Worm (Caenorhabditis elegans): Measurements from ENCODE around the gene nhr-221.

Gene nhr-221

DNA sequence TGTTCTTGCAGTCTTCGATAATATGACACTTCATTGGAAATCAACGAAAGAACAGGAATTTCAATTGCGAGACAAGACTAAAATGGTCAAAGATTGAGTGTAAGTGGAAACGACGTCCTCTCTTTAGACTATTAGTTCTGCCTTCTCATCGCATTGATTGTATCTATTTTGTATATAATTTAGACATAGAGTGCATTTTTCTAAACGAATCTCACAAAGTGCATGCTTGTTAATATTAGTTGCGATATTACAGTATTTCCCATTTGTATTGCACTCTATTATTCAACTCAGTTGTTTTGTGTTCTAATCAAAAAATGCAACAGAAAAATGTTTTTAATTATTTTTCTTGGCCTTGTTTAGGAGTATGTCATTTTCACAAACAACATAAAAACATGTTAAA, 3.1 kb upstream of the nhr-221 start, which contains the start of gene nhr-93:
nhr-93 (minus strand) TSS at position 101 of the 400 bp plus-strand sequence.
- TF ChIP-seq R02D3.7 (tag; optimal IDR thresholded peaks at IDR 0.05), result no peak
- TF ChIP-seq nhr-77 (tag; optimal IDR thresholded peaks at IDR 0.05), result no peak
- TF ChIP-seq nhr-12 (tag; optimal IDR thresholded peaks at IDR 0.05), result no peak
- no peak for TF ChIP-seq nhr-11 (tag; optimal IDR thresholded peaks at IDR 0.05)
- no peak for TF ChIP-seq mdl-1 (tag; optimal IDR thresholded peaks at IDR 0.05)
- no peak for TF ChIP-seq ama-1 (optimal IDR thresholded peaks at IDR 0.05)
- no peak for TF ChIP-seq nhr-6 (tag; optimal IDR thresholded peaks at IDR 0.05)
- no peak for TF ChIP-seq nhr-237 (tag; optimal IDR thresholded peaks at IDR 0.05)
- TF ChIP-seq dmd-4 (tag; optimal IDR thresholded peaks at IDR 0.05), result no peak
- no peak for TF ChIP-seq unc-55 (GFP tag; optimal IDR thresholded peaks at IDR 0.05)
- no peak for TF ChIP-seq unc-39 (tag; optimal IDR thresholded peaks at IDR 0.05)
- no peak for TF ChIP-seq lin-11 (tag; optimal IDR thresholded peaks at IDR 0.05)
- no peak for TF ChIP-seq lsy-2 (tag; optimal IDR thresholded peaks at IDR 0.05)
- no peak for TF ChIP-seq mab-5 (tag; optimal IDR thresholded peaks at IDR 0.05)
- TF ChIP-seq ceh-82 (tag; optimal IDR thresholded peaks at IDR 0.05), result no peak
- TF ChIP-seq nhr-10 (tag; optimal IDR thresholded peaks at IDR 0.05), result no peak
- TF ChIP-seq alr-1 (tag; optimal IDR thresholded peaks at IDR 0.05), result no peak
- no peak for TF ChIP-seq C34F6.9 (tag; optimal IDR thresholded peaks at IDR 0.05)
- TF ChIP-seq elt-1 (tag; optimal IDR thresholded peaks at IDR 0.05), result no peak

DNA sequence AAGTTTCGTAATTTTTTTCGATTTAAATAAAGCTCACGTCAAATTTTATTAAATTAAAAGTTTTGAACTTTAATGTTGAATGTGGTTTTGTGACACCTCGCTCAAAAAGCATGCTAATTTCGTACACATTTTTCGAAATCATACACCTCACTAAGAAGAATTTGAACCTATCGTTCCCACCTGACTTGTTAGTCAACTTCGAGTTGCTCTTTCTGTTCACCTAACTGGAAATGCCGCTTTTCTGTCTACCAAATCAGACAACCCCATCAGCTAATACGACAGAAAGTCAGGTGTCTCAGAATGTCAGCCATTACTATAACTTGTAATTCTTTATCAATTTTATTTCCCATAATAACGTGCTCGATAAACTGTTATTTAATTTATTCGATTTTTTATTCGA, 4.8 kb downstream of the nhr-221 start, which contains the start of gene srbc-66:
srbc-66 (plus strand) TSS at position 301 of the 400 bp plus-strand sequence.
- TF ChIP-seq nhr-129 (tag; optimal IDR thresholded peaks at IDR 0.05), result no peak
- no peak for TF ChIP-seq ama-1 (optimal IDR thresholded peaks at IDR 0.05)
- TF ChIP-seq ztf-4 (tag; optimal IDR thresholded peaks at IDR 0.05), result no peak
- no peak for TF ChIP-seq lin-11 (tag; optimal IDR thresholded peaks at IDR 0.05)
- TF ChIP-seq skn-1 (tag; optimal IDR thresholded peaks at IDR 0.05), result no peak
- no peak for TF ChIP-seq peb-1 (tag; optimal IDR thresholded peaks at IDR 0.05)
- TF ChIP-seq ceh-82 (tag; optimal IDR thresholded peaks at IDR 0.05), result no peak
- TF ChIP-seq nhr-23 (tag; optimal IDR thresholded peaks at IDR 0.05), result no peak
- no peak for TF ChIP-seq unc-39 (tag; optimal IDR thresholded peaks at IDR 0.05)
- no peak for TF ChIP-seq lsy-2 (tag; optimal IDR thresholded peaks at IDR 0.05)
- no peak for TF ChIP-seq Y55F3AM.14 (GFP tag; optimal IDR thresholded peaks at IDR 0.05)
- TF ChIP-seq mdl-1 (tag; optimal IDR thresholded peaks at IDR 0.05), result no peak
- no peak for TF ChIP-seq nhr-21 (tag; optimal IDR thresholded peaks at IDR 0.05)
- no peak for TF ChIP-seq ZK546.5 (tag; optimal IDR thresholded peaks at IDR 0.05)
- no peak for TF ChIP-seq sma-3 (GFP tag; optimal IDR thresholded peaks at IDR 0.05)
- TF ChIP-seq ztf-1 (GFP tag; conservative IDR thresholded peaks at IDR 0.05), result no peak
- no peak for TF ChIP-seq nhr-77 (tag; optimal IDR thresholded peaks at IDR 0.05)
- TF ChIP-seq lin-13 (GFP tag; optimal IDR thresholded peaks at IDR 0.05), result no peak
- TF ChIP-seq snpc-4 (tag; optimal IDR thresholded peaks at IDR 0.05), result no peak
- TF ChIP-seq mbf-1 (tag; optimal IDR thresholded peaks at IDR 0.05), result no peak

DNA sequence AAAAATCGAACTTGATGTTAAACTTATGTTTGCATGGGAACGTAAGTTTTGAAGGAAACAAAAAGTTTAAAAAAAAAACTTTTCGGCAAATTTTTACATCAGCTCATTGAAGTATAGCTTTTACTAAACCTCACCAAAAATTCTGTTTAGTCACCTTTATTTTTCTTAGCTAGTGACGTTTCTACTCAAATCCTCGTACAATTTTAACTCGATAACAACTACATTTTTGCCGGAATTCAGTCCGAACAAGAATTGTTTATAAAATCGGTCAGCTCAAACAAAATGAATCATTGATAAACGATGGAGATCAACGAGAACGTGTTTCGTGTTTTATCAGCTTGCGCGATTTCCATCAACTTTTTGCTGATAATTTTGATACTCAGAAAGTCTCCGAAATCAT, 8.3 kb downstream of the nhr-221 start, which contains the start of gene str-260:
str-260 (plus strand) TSS at position 301 of the 400 bp plus-strand sequence.
- TF ChIP-seq Y55F3AM.14 (GFP tag; optimal IDR thresholded peaks at IDR 0.05) (no peak), lin-13 (GFP tag; optimal IDR thresholded peaks at IDR 0.05) (no peak), zag-1 (tag; optimal IDR thresholded peaks at IDR 0.05) (no peak), snpc-4 (tag; optimal IDR thresholded peaks at IDR 0.05) (no peak), F13H6.1 (tag; optimal IDR thresholded peaks at IDR 0.05) (no peak), ama-1 (optimal IDR thresholded peaks at IDR 0.05) (no peak), nhr-23 (tag; optimal IDR thresholded peaks at IDR 0.05) (no peak), aly-2 (tag; optimal IDR thresholded peaks at IDR 0.05) (no peak), alr-1 (tag; optimal IDR thresholded peaks at IDR 0.05) (no peak), dmd-4 (tag; optimal IDR thresholded peaks at IDR 0.05) (no peak)

DNA sequence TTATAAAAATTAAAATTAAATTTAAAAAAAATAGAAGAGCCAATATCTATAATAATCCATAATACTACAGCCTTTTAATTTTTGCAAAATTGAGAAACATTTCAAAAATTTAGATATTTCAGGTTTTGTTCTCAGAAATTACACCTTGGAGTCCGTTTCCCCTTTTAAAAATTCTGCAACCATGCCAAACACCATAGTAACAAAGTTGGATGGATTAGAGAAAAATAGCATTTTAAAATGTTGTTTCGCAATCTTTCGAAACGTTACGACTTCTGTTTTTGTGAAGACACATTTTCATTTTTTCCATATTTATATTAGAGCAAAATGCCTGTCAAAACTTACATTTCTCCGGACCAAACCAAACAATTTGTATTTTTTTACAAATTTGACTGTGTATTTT, 10.2 kb downstream of the nhr-221 start, which contains the start of gene T24A6.7:
T24A6.7 (plus strand) TSS at position 301 of the 400 bp plus-strand sequence.
- TF ChIP-seq nhr-10 (tag; optimal IDR thresholded peaks at IDR 0.05), result no peak
- TF ChIP-seq elt-3 (tag; optimal IDR thresholded peaks at IDR 0.05), result no peak
- no peak for TF ChIP-seq sem-4 (tag; optimal IDR thresholded peaks at IDR 0.05)
- TF ChIP-seq unc-62 (GFP tag; optimal IDR thresholded peaks at IDR 0.05), result no peak
- no peak for TF ChIP-seq ama-1 (optimal IDR thresholded peaks at IDR 0.05)
- TF ChIP-seq peb-1 (tag; optimal IDR thresholded peaks at IDR 0.05), result no peak
- no peak for TF ChIP-seq sma-9 (GFP tag; optimal IDR thresholded peaks at IDR 0.05)
- no peak for TF ChIP-seq sma-9 (tag; optimal IDR thresholded peaks at IDR 0.05)
- no peak for TF ChIP-seq nhr-11 (tag; optimal IDR thresholded peaks at IDR 0.05)
- TF ChIP-seq lin-13 (GFP tag; optimal IDR thresholded peaks at IDR 0.05), result no peak
